Worm (Caenorhabditis elegans) whole organism, L1 larva: ENCODE results near the gene C31C9.7.
"Not testable (repeated sequence)": the region's sequence is repeated elsewhere in the genome, so short reads cannot be mapped to it uniquely, and the experiment has no call there.

Experiments used
- C04F5.9 ChIP-seq: sonication (generic microtip); optimal IDR thresholded peaks from 2 replicates; lab custom pipeline; 2016; ENCODE audit warnings: missing genetic modification characterization, missing compliant biosample characterization
- C16A3.4 ChIP-seq: fragments of 150-350 bp; optimal IDR thresholded peaks from 2 replicates; lab custom pipeline; 2014; ENCODE audit warnings: missing biosample characterization, missing genetic modification characterization
- aha-1 ChIP-seq: fragments of 150-350 bp; optimal IDR thresholded peaks from 2 replicates; lab custom pipeline; 2014; ENCODE audit warnings: missing biosample characterization, missing genetic modification characterization
- ama-1 ChIP-seq: fragments of 150-350 bp; optimal IDR thresholded peaks from 2 replicates; lab custom pipeline; 2014
- blmp-1 ChIP-seq: fragments of 150-350 bp; optimal IDR thresholded peaks from 2 replicates; lab custom pipeline; 2014; ENCODE audit warnings: missing biosample characterization, missing genetic modification characterization
- ceh-82 ChIP-seq, 3 experiments: fragments of 150-350 bp in 1 of 3; sonication (generic microtip) in 2 of 3; optimal IDR thresholded peaks; 2 replicates each; lab custom pipeline; 2014 to 2017; ENCODE audit warnings: missing biosample characterization in 3 of 3, missing genetic modification characterization in 3 of 3
- ceh-88 ChIP-seq: fragments of 200-800 bp; sonication (Bioruptor generic); IDR thresholded peaks from 2 replicates; pipeline ENCODE4 v1.3.6; 2022; ENCODE audit warnings: missing genetic modification characterization, missing compliant biosample characterization
- ceh-90 ChIP-seq: sonication (generic microtip); optimal IDR thresholded peaks from 2 replicates; lab custom pipeline; 2016; ENCODE audit warnings: missing genetic modification characterization, missing compliant biosample characterization
- ces-1 ChIP-seq: fragments of 150-350 bp; optimal IDR thresholded peaks from 2 replicates; lab custom pipeline; 2014; ENCODE audit warnings: missing biosample characterization, missing genetic modification reagents, missing genetic modification characterization
- dpl-1 ChIP-seq, 3 experiments: fragments of 150-350 bp in 2 of 3; sonication (generic microtip) in 1 of 3; optimal IDR thresholded peaks; 2 replicates each; lab custom pipeline; 2014 to 2017; ENCODE audit warnings: missing biosample characterization in 3 of 3, missing genetic modification characterization in 3 of 3, missing genetic modification reagents in 3 of 3
- efl-1 ChIP-seq, 4 experiments: fragments of 150-350 bp; optimal IDR thresholded peaks in 3 of 4; peaks in 1 of 4; 1 replicate in 1 of 4; 2 replicates in 3 of 4; lab custom pipeline; 2014; ENCODE audit warnings: missing biosample characterization in 2 of 4, missing genetic modification characterization in 2 of 4, missing genetic modification reagents in 2 of 4
- egl-13 ChIP-seq: sonication (generic microtip); optimal IDR thresholded peaks from 2 replicates; lab custom pipeline; 2016; ENCODE audit warnings: missing genotype, missing genetic modification reagents, missing genetic modification characterization, missing compliant biosample characterization
- elt-2 ChIP-seq: sonication (generic microtip); optimal IDR thresholded peaks from 2 replicates; lab custom pipeline; 2016; ENCODE audit warnings: missing genetic modification characterization, mild to moderate bottlenecking, inconsistent platforms, missing compliant biosample characterization, missing genetic modification reagents
- elt-3 ChIP-seq, 6 experiments: fragments of 150-350 bp in 1 of 6; sonication (generic microtip); optimal IDR thresholded peaks; 2 replicates each; lab custom pipeline; 2017 to 2018; ENCODE audit warnings: missing biosample characterization in 6 of 6, missing genetic modification characterization in 6 of 6, inconsistent platforms in 1 of 6
- ets-5 ChIP-seq: fragments of 200-800 bp; sonication (Bioruptor generic); IDR thresholded peaks from 2 replicates; pipeline ENCODE4 v1.3.6; 2022; ENCODE audit warnings: missing genetic modification characterization, missing compliant biosample characterization
- fkh-10 ChIP-seq: sonication (generic microtip); optimal IDR thresholded peaks from 2 replicates; lab custom pipeline; 2017; ENCODE audit warnings: missing biosample characterization, missing genetic modification reagents, missing genetic modification characterization
- fkh-4 ChIP-seq: sonication (generic microtip); optimal IDR thresholded peaks from 2 replicates; lab custom pipeline; 2016; ENCODE audit warnings: missing compliant biosample characterization, missing genetic modification characterization, borderline replicate concordance
- fkh-8 ChIP-seq: sonication (generic microtip); optimal IDR thresholded peaks from 2 replicates; lab custom pipeline; 2016; ENCODE audit warnings: mild to moderate bottlenecking, missing genetic modification characterization, missing compliant biosample characterization
- grh-1 ChIP-seq: fragments of 200-800 bp; sonication (Bioruptor generic); IDR thresholded peaks from 2 replicates; pipeline ENCODE4 v1.3.6; 2022; ENCODE audit warnings: missing genetic modification reagents, missing genetic modification characterization, missing compliant biosample characterization
- hlh-17 ChIP-seq: fragments of 200-800 bp; sonication (Bioruptor generic); optimal IDR thresholded peaks from 2 replicates; lab custom pipeline; 2018; ENCODE audit warnings: missing genetic modification characterization, mild to moderate bottlenecking, missing compliant biosample characterization, moderate library complexity, borderline replicate concordance
- isw-1 ChIP-seq: fragments of 200-800 bp; sonication (Bioruptor generic); IDR thresholded peaks from 2 replicates; pipeline ENCODE4 v1.3.6; 2022; ENCODE audit warnings: missing genetic modification characterization, missing compliant biosample characterization
- lin-13 ChIP-seq: fragments of 150-350 bp; optimal IDR thresholded peaks from 2 replicates; lab custom pipeline; 2014; ENCODE audit warnings: missing biosample characterization, missing genetic modification reagents, missing genetic modification characterization
- lin-14 ChIP-seq: fragments of 200-800 bp; sonication (Bioruptor generic); optimal IDR thresholded peaks from 2 replicates; lab custom pipeline; 2018; ENCODE audit warnings: mild to moderate bottlenecking, missing genetic modification characterization, moderate library complexity, missing compliant biosample characterization
- lin-35 ChIP-seq, 2 experiments: fragments of 150-350 bp; optimal IDR thresholded peaks; 2 replicates each; lab custom pipeline; 2014; ENCODE audit warnings: missing biosample characterization in 2 of 2, missing genetic modification characterization in 2 of 2, missing genetic modification reagents in 2 of 2
- lir-3 ChIP-seq: sonication (generic microtip); optimal IDR thresholded peaks from 2 replicates; lab custom pipeline; 2016; ENCODE audit warnings: mild to moderate bottlenecking, missing genetic modification characterization, moderate library complexity, missing compliant biosample characterization; ENCODE audit not compliant: poor library complexity
- lsy-2 ChIP-seq, 2 experiments: fragments of 150-350 bp; optimal IDR thresholded peaks; 2 replicates each; lab custom pipeline; 2014; ENCODE audit warnings: missing biosample characterization in 2 of 2, missing genetic modification characterization in 2 of 2
- mab-9 ChIP-seq: fragments of 200-800 bp; sonication (Bioruptor generic); IDR thresholded peaks from 2 replicates; pipeline ENCODE4 v1.3.6; 2022; ENCODE audit warnings: missing genetic modification reagents, missing genetic modification characterization, missing compliant biosample characterization
- mef-2 ChIP-seq: fragments of 150-350 bp; optimal IDR thresholded peaks from 2 replicates; lab custom pipeline; 2014; ENCODE audit warnings: missing biosample characterization, missing genetic modification characterization
- mep-1 ChIP-seq: fragments of 150-350 bp; optimal IDR thresholded peaks from 2 replicates; lab custom pipeline; 2014; ENCODE audit warnings: missing biosample characterization, missing genetic modification characterization
- nhr-12 ChIP-seq: sonication (generic microtip); optimal IDR thresholded peaks from 2 replicates; lab custom pipeline; 2017; ENCODE audit warnings: missing biosample characterization, missing genetic modification characterization
- nhr-19 ChIP-seq: fragments of 200-800 bp; sonication (Bioruptor generic); conservative IDR thresholded peaks from 2 replicates; pipeline ENCODE4 v1.3.6; 2022; ENCODE audit warnings: missing genetic modification characterization, missing compliant biosample characterization
- nhr-20 ChIP-seq: sonication (generic microtip); optimal IDR thresholded peaks from 2 replicates; lab custom pipeline; 2016; ENCODE audit warnings: mild to moderate bottlenecking, missing genetic modification characterization, missing compliant biosample characterization
- nhr-28 ChIP-seq: fragments of 150-350 bp; optimal IDR thresholded peaks from 2 replicates; lab custom pipeline; 2014; ENCODE audit warnings: missing biosample characterization, missing genetic modification characterization
- nhr-71 ChIP-seq: sonication (generic microtip); optimal IDR thresholded peaks from 2 replicates; lab custom pipeline; 2016; ENCODE audit warnings: mild to moderate bottlenecking, missing genetic modification characterization, moderate library complexity, missing compliant biosample characterization
- nhr-76 ChIP-seq: sonication (generic microtip); optimal IDR thresholded peaks from 2 replicates; lab custom pipeline; 2017; ENCODE audit warnings: missing biosample characterization, missing genetic modification characterization
- nhr-77 ChIP-seq: fragments of 150-350 bp; optimal IDR thresholded peaks from 2 replicates; lab custom pipeline; 2014; ENCODE audit warnings: missing biosample characterization, missing genetic modification characterization
- nhr-84 ChIP-seq: sonication (generic microtip); optimal IDR thresholded peaks from 2 replicates; lab custom pipeline; 2017; ENCODE audit warnings: missing biosample characterization, missing genetic modification characterization
- nhr-85 ChIP-seq: sonication (generic microtip); peaks from one replicate; lab custom pipeline; 2016; ENCODE audit warnings: missing genetic modification characterization, inconsistent platforms, missing compliant biosample characterization
- pag-3 ChIP-seq: sonication (generic microtip); optimal IDR thresholded peaks from 2 replicates; lab custom pipeline; 2017; ENCODE audit warnings: missing genetic modification characterization, mild to moderate bottlenecking, missing compliant biosample characterization, antibody characterized with exemption, borderline replicate concordance; ENCODE audit not compliant: insufficient read depth
- pax-3 ChIP-seq: fragments of 200-800 bp; sonication (Bioruptor generic); optimal IDR thresholded peaks from 2 replicates; lab custom pipeline; 2018; ENCODE audit warnings: mild to moderate bottlenecking, missing genetic modification characterization, moderate library complexity, missing compliant biosample characterization
- skn-1 ChIP-seq: fragments of 150-350 bp; optimal IDR thresholded peaks from 2 replicates; lab custom pipeline; 2014; ENCODE audit warnings: missing biosample characterization, missing genetic modification characterization
- sox-4 ChIP-seq: sonication (generic microtip); optimal IDR thresholded peaks from 2 replicates; lab custom pipeline; 2016; ENCODE audit warnings: missing genetic modification characterization, missing compliant biosample characterization
- sptf-1 ChIP-seq: fragments of 150-350 bp; optimal IDR thresholded peaks from 2 replicates; lab custom pipeline; 2014; ENCODE audit warnings: missing biosample characterization, missing genetic modification characterization
- unc-130 ChIP-seq: fragments of 150-350 bp; optimal IDR thresholded peaks from 2 replicates; lab custom pipeline; 2017; ENCODE audit warnings: missing biosample characterization, missing genetic modification characterization, inconsistent platforms
- unc-30 ChIP-seq: sonication (generic microtip); optimal IDR thresholded peaks from 2 replicates; lab custom pipeline; 2017; ENCODE audit warnings: missing biosample characterization, missing genetic modification characterization
- unc-98 ChIP-seq: fragments of 200-800 bp; sonication (Bioruptor generic); IDR thresholded peaks from 2 replicates; pipeline ENCODE4 v1.3.6; 2022; ENCODE audit warnings: missing genetic modification characterization, missing compliant biosample characterization
- xbp-1 ChIP-seq: sonication (generic microtip); optimal IDR thresholded peaks from 2 replicates; lab custom pipeline; 2016; ENCODE audit warnings: missing genetic modification characterization, missing compliant biosample characterization
- zip-4 ChIP-seq: fragments of 200-800 bp; sonication (Bioruptor generic); optimal IDR thresholded peaks from 2 replicates; lab custom pipeline; 2018; ENCODE audit warnings: mild to moderate bottlenecking, missing genetic modification characterization, moderate library complexity, missing compliant biosample characterization

C31C9.7 gene

DNA sequence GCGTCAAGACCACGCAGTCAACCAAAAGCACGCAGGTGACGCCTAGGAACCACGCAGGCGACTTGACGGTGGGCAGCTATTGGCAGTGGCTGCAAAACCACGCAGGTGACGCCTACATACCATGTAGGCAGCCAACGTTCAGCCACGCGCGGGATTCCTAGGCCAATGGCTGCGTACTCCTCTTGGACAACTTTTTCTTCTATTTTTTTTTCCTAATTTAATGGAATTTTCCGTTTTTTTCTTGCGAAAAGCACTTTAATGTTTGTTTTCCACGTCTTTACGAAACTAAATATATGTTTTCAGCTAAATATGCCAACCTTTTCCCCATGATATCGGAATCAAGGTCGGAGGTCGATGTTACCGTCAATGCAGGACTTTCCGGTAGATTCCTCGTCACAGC lies 14.2 kb upstream of the C31C9.7 start, which contains the start of gene C31C9.9:
TSS of gene C31C9.9 (plus strand) at position 301 of the 400 bp plus-strand sequence.
- TF ChIP-seq lir-3 (tag; lab: Kevin White, UChicago); unc-130; lin-13 (GFP tag; lab: Kevin White, UChicago): not testable (repeated sequence)

DNA sequence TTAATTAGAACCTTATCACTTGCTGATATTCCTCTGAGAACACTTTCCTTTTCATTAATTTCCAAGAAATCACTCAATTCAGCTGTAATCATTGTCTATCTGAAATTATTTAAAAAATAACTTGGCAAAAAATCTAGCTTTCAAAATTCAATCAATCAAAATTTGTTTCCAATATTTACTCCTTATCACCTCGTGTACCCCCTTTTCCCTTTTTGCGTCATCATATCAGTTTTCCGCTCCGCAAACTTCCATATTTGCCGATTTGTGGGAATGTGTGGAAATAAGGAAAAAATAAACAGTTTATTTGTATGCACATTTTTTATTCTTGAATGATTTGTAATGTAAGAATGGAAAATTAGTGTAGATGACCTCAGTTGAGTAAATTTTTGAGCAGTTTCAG lies 6.9 kb upstream of the C31C9.7 start, which contains the start of gene C31C9.6:
TSS of gene C31C9.6 (minus strand) at position 101 of the 400 bp plus-strand sequence.
- not testable (repeated sequence) for TF ChIP-seq ceh-82 (tag; optimal IDR thresholded peaks at IDR 0.05; lab: Kevin White, UChicago); sptf-1 (tag; lab: Kevin White, UChicago); mef-2 (tag; lab: Kevin White, UChicago)

DNA sequence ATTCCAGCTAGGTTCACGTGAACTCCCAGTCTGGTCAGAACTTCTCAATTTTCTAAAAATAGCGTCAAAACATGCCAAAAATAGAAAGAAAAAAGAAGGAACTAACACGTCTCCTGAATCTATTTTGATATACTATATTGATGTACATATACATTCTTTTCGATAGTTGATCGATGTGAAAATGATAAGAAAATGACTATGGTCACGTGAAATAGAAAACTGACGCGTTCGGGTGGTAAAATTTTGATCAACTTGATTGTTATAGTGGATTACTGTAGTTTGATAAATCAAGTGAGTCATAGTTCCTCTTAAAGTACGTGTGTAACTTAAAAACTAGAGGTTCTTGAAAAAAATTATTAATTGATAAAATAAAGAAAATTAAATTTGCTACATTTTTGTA lies 4.5 kb upstream of the C31C9.7 start:
- TF ChIP-seq grh-1 = no peak
- no peak for TF ChIP-seq dpl-1 (GFP tag; optimal IDR thresholded peaks at IDR 0.05; lab: Kevin White, UChicago)
- TF ChIP-seq pag-3 (tag; lab: Kevin White, UChicago) = no peak
- no peak for TF ChIP-seq C16A3.4 (tag; lab: Kevin White, UChicago)
- TF ChIP-seq mep-1 (tag; lab: Kevin White, UChicago) = no peak
- TF ChIP-seq unc-98 (GFP tag; lab: Robert Waterston, UW) = no peak
- no peak for TF ChIP-seq sox-4 (tag; lab: Kevin White, UChicago)
- peak in 1 of 2 experiments; percentile 38 for TF ChIP-seq lin-35 (GFP tag; optimal IDR thresholded peaks at IDR 0.05; lab: Kevin White, UChicago)
- no peak for TF ChIP-seq egl-13 (tag; lab: Kevin White, UChicago)
- TF ChIP-seq zip-4 (GFP tag; lab: Kevin White, UChicago) = no peak
- TF ChIP-seq aha-1 (tag; lab: Kevin White, UChicago) = no peak
- TF ChIP-seq xbp-1 (tag; lab: Kevin White, UChicago) = no peak
- no peak for TF ChIP-seq skn-1 (tag; lab: Kevin White, UChicago)
- no peak for TF ChIP-seq fkh-10 (GFP tag; lab: Kevin White, UChicago)
- TF ChIP-seq mef-2 (tag; lab: Kevin White, UChicago) = no peak
- TF ChIP-seq ama-1 (lab: Kevin White, UChicago) = no peak
- no peak for TF ChIP-seq C04F5.9
- peak; percentile 39 for TF ChIP-seq nhr-20 (tag; lab: Kevin White, UChicago)
- TF ChIP-seq nhr-12 (tag; lab: Kevin White, UChicago) = no peak
- no peak for TF ChIP-seq efl-1 (optimal IDR thresholded peaks at IDR 0.05; lab: Kevin White, UChicago)
- peak in 1 of 2 experiments; percentile 53 for TF ChIP-seq efl-1 (GFP tag; optimal IDR thresholded peaks at IDR 0.05 in 1 of 2; lab: Kevin White, UChicago)
- TF ChIP-seq lin-14 (GFP tag; lab: Kevin White, UChicago) = peak; percentile 3
- no peak for TF ChIP-seq ces-1 (GFP tag; lab: Kevin White, UChicago)
- TF ChIP-seq ets-5 (GFP tag; lab: Robert Waterston, UW) = no peak
- peak in 2 of 6 experiments; percentile 47 to 77 for TF ChIP-seq elt-3 (tag; optimal IDR thresholded peaks at IDR 0.05; lab: Kevin White, UChicago)
- TF ChIP-seq nhr-85 = no peak
- TF ChIP-seq nhr-28 = no peak
- TF ChIP-seq isw-1 (GFP tag; lab: Robert Waterston, UW) = no peak
- no peak for TF ChIP-seq ceh-90 (tag; lab: Kevin White, UChicago)
- peak; percentile 72 for TF ChIP-seq elt-2 (tag; lab: Kevin White, UChicago)
- TF ChIP-seq fkh-8 (tag; lab: Kevin White, UChicago) = no peak
- TF ChIP-seq nhr-84 (tag; lab: Kevin White, UChicago) = no peak
- TF ChIP-seq hlh-17 (GFP tag; lab: Kevin White, UChicago) = no peak
- TF ChIP-seq pax-3 (tag; lab: Kevin White, UChicago) = no peak
- peak; percentile 39 for TF ChIP-seq nhr-71 (tag; lab: Kevin White, UChicago)
- no peak for TF ChIP-seq nhr-19 (GFP tag; lab: Robert Waterston, UW)
- peak; percentile 50 for TF ChIP-seq blmp-1 (tag; lab: Kevin White, UChicago)
- TF ChIP-seq unc-30 = no peak
- no peak for TF ChIP-seq lir-3 (tag; lab: Kevin White, UChicago)
- no peak for TF ChIP-seq nhr-76 (tag; lab: Kevin White, UChicago)
- TF ChIP-seq ceh-88 (GFP tag; lab: Robert Waterston, UW) = no peak
- TF ChIP-seq fkh-4 (tag; lab: Kevin White, UChicago) = no peak
- no peak for TF ChIP-seq nhr-77 (tag; lab: Kevin White, UChicago)
- peak in 1 of 2 experiments; percentile 78 for TF ChIP-seq lsy-2 (tag; optimal IDR thresholded peaks at IDR 0.05; lab: Kevin White, UChicago)
- TF ChIP-seq mab-9 = no peak
